Worm (Caenorhabditis elegans) whole organism, L4 larva: ENCODE measurements around the gene F10E7.1.

Experiments
- aly-2 ChIP-seq: sonication (generic microtip); optimal IDR thresholded peaks from 2 replicates; lab custom pipeline; 2018; ENCODE audit warnings: missing biosample characterization, missing genetic modification characterization
- ceh-44 ChIP-seq: fragments of 200-800 bp; sonication (Bioruptor generic); IDR thresholded peaks from 2 replicates; pipeline ENCODE4 v1.3.6; 2022; ENCODE audit warnings: missing genetic modification reagents, missing genetic modification characterization, missing compliant biosample characterization
- dpl-1 ChIP-seq: fragments of 150-350 bp; optimal IDR thresholded peaks from 2 replicates; lab custom pipeline; 2014; ENCODE audit warnings: missing biosample characterization, missing genetic modification reagents, missing genetic modification characterization
- lin-39 ChIP-seq: fragments of 150-350 bp; optimal IDR thresholded peaks from 2 replicates; lab custom pipeline; 2014; ENCODE audit warnings: missing biosample characterization, missing genetic modification reagents, missing genetic modification characterization
- nhr-77 ChIP-seq: fragments of 150-350 bp; optimal IDR thresholded peaks from 2 replicates; lab custom pipeline; 2014; ENCODE audit warnings: missing biosample characterization, missing genetic modification characterization
- php-3 ChIP-seq: fragments of 200-800 bp; sonication (Bioruptor generic); IDR thresholded peaks from 2 replicates; pipeline ENCODE4 v1.3.6; 2022; ENCODE audit warnings: missing genetic modification reagents, missing genetic modification characterization, missing compliant biosample characterization
- set-16 ChIP-seq: fragments of 200-800 bp; sonication (Bioruptor generic); IDR thresholded peaks from 2 replicates; pipeline ENCODE4 v1.3.6; 2022; ENCODE audit warnings: missing genetic modification reagents, missing genetic modification characterization, missing compliant biosample characterization
- zag-1 ChIP-seq: fragments of 150-350 bp; optimal IDR thresholded peaks from 2 replicates; lab custom pipeline; 2014; ENCODE audit warnings: missing biosample characterization, missing genetic modification characterization

ce11 chrII:7111012-7111656 lies 15.4 kb upstream of the F10E7.1 start:
- TF ChIP-seq dpl-1 (GFP tag; lab: Kevin White, UChicago), result no peak
- no peak for TF ChIP-seq zag-1 (tag; lab: Kevin White, UChicago)
- TF ChIP-seq set-16, result no peak
- TF ChIP-seq aly-2 (tag; lab: Kevin White, UChicago), result no peak
- no peak for TF ChIP-seq nhr-77 (tag; lab: Kevin White, UChicago)
- TF ChIP-seq lin-39 (tag; lab: Kevin White, UChicago), result no peak
- TF ChIP-seq ceh-44 (GFP tag; lab: Robert Waterston, UW), result no peak
- no peak for TF ChIP-seq php-3 (GFP tag; lab: Robert Waterston, UW)
